Worm (Caenorhabditis elegans): ENCODE measurements around the gene lipl-5.

DNA sequence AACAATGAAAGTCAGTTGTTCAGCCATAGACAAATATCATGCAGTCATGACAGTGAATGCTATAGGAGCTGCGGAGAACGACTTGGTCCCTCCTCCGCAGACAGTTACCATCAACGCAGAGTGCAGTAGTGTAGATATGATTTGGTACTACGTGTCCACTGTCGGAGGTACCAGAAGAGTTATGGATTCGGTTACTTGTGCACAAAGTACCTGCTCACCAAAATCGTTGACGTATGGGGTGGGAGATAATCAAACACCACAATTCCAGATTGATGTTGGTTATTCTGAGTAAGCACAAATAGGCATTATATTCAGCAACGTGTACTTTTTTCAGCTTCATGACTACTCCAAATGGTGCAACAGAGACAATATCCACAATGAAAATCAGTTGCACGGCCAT is 47.4 kb downstream of the lipl-5 start:
- no peak for TF ChIP-seq nhr-76 (tag; optimal IDR thresholded peaks at IDR 0.05)
- TF ChIP-seq unc-39 (tag; optimal IDR thresholded peaks at IDR 0.05): no peak
- no peak for TF ChIP-seq elt-1 (tag; optimal IDR thresholded peaks at IDR 0.05; ENCODE audit: borderline replicate concordance, insufficient read depth)
- no peak for TF ChIP-seq pha-4 (tag; optimal IDR thresholded peaks at IDR 0.05)
- TF ChIP-seq drap-1 (GFP tag; optimal IDR thresholded peaks at IDR 0.05): no peak
- no peak for TF ChIP-seq mep-1 (tag; optimal IDR thresholded peaks at IDR 0.05)
- TF ChIP-seq tbx-8 (GFP tag; optimal IDR thresholded peaks at IDR 0.05): no peak
- TF ChIP-seq cnd-1 (tag; optimal IDR thresholded peaks at IDR 0.05): no peak

All from whole organism, mixed stage, embryonic.